Worm (Caenorhabditis elegans) whole organism, mixed stage, embryonic: ENCODE results near the gene end-3.
"Not testable (repeated sequence)": the region's sequence is repeated elsewhere in the genome, so short reads cannot be mapped to it uniquely, and the experiment has no call there.

Experiments
- bed-3 ChIP-seq: fragments of 200-800 bp; sonication (Bioruptor generic); optimal IDR thresholded peaks from 3 replicates; lab custom pipeline; 2018; ENCODE audit warnings: mild to moderate bottlenecking, missing genetic modification characterization, moderate library complexity, missing compliant biosample characterization
- ces-1 ChIP-seq: fragments of 150-350 bp; optimal IDR thresholded peaks from 2 replicates; lab custom pipeline; 2014; ENCODE audit warnings: missing biosample characterization, missing genetic modification reagents, missing genetic modification characterization
- elt-1 ChIP-seq: sonication (generic microtip); optimal IDR thresholded peaks from 2 replicates; lab custom pipeline; 2017; ENCODE audit warnings: missing genetic modification characterization, mild to moderate bottlenecking, missing compliant biosample characterization, antibody characterized with exemption, moderate library complexity, borderline replicate concordance; ENCODE audit not compliant: insufficient read depth
- elt-3 ChIP-seq: fragments of 150-350 bp; optimal IDR thresholded peaks from 2 replicates; lab custom pipeline; 2014; ENCODE audit warnings: missing biosample characterization, missing genetic modification characterization
- lsy-2 ChIP-seq: fragments of 150-350 bp; optimal IDR thresholded peaks from 2 replicates; lab custom pipeline; 2014; ENCODE audit warnings: missing biosample characterization, missing genetic modification characterization
- mep-1 ChIP-seq: fragments of 150-350 bp; optimal IDR thresholded peaks from 2 replicates; lab custom pipeline; 2017; ENCODE audit warnings: missing biosample characterization, missing genetic modification reagents, missing genetic modification characterization, inconsistent platforms
- nhr-12 ChIP-seq: fragments of 150-350 bp; optimal IDR thresholded peaks from 2 replicates; lab custom pipeline; 2014; ENCODE audit warnings: missing biosample characterization, missing genetic modification characterization
- nhr-28 ChIP-seq: fragments of 150-350 bp; optimal IDR thresholded peaks from 2 replicates; lab custom pipeline; 2014; ENCODE audit warnings: missing biosample characterization, missing genetic modification characterization
- snpc-4 ChIP-seq: fragments of 150-350 bp; optimal IDR thresholded peaks from 2 replicates; lab custom pipeline; 2014; ENCODE audit warnings: missing biosample characterization, missing genetic modification characterization
- sptf-1 ChIP-seq: sonication (generic microtip); optimal IDR thresholded peaks from 2 replicates; lab custom pipeline; 2017; ENCODE audit warnings: mild to moderate bottlenecking, missing genetic modification characterization, moderate library complexity, missing compliant biosample characterization
- zip-8 ChIP-seq: fragments of 150-350 bp; optimal IDR thresholded peaks from 2 replicates; lab custom pipeline; 2014; ENCODE audit warnings: missing biosample characterization, missing genetic modification characterization
- ztf-11 ChIP-seq: fragments of 150-350 bp; optimal IDR thresholded peaks from 2 replicates; lab custom pipeline; 2014; ENCODE audit warnings: missing biosample characterization, missing genetic modification characterization

- not testable (repeated sequence) for TF ChIP-seq elt-1 (tag; lab: Kevin White, UChicago); nhr-12 (tag; lab: Kevin White, UChicago); elt-3; snpc-4 (tag; lab: Kevin White, UChicago); sptf-1 (tag; lab: Kevin White, UChicago); ces-1 (GFP tag; lab: Kevin White, UChicago); mep-1 (tag; lab: Kevin White, UChicago); bed-3; ztf-11 (tag; lab: Kevin White, UChicago); lsy-2; zip-8 (tag; lab: Kevin White, UChicago); nhr-28 (tag; lab: Kevin White, UChicago)
Measured at ce11 chrV:14049274-14049673, 34.8 kb downstream of the end-3 start, which contains the start of gene F58D12.1.
